Worm (Caenorhabditis elegans) whole organism, late embryonic: Measurements from ENCODE around the gene Y46G5A.28.

Source experiments
- C38D4.7 ChIP-seq: fragments of 200-800 bp; sonication (Bioruptor generic); optimal IDR thresholded peaks from 2 replicates; lab custom pipeline; 2018; ENCODE audit warnings: mild to moderate bottlenecking, missing genetic modification characterization, moderate library complexity, missing compliant biosample characterization
- K09A11.1 ChIP-seq: sonication (generic microtip); optimal IDR thresholded peaks from 2 replicates; lab custom pipeline; 2017; ENCODE audit warnings: antibody characterized with exemption, mild to moderate bottlenecking, missing genetic modification characterization, missing compliant biosample characterization; ENCODE audit not compliant: insufficient read depth
- T23F11.4 ChIP-seq: fragments of 200-800 bp; sonication (Bioruptor generic); optimal IDR thresholded peaks from 2 replicates; lab custom pipeline; 2018; ENCODE audit warnings: mild to moderate bottlenecking, missing genetic modification characterization, missing compliant biosample characterization
- ama-1 ChIP-seq: fragments of 150-350 bp; optimal IDR thresholded peaks from 2 replicates; lab custom pipeline; 2014
- ceh-14 ChIP-seq: sonication (generic microtip); optimal IDR thresholded peaks from 2 replicates; lab custom pipeline; 2016; ENCODE audit warnings: missing genotype, missing genetic modification characterization, missing compliant biosample characterization
- ceh-18 ChIP-seq: sonication (generic microtip); optimal IDR thresholded peaks from 2 replicates; lab custom pipeline; 2016; ENCODE audit warnings: missing genetic modification characterization, missing compliant biosample characterization
- ceh-19 ChIP-seq: fragments of 200-800 bp; sonication (Bioruptor generic); optimal IDR thresholded peaks from 2 replicates; lab custom pipeline; 2018; ENCODE audit warnings: mild to moderate bottlenecking, missing genetic modification characterization, missing compliant biosample characterization
- ceh-2 ChIP-seq: sonication (generic microtip); optimal IDR thresholded peaks from 2 replicates; lab custom pipeline; 2016; ENCODE audit warnings: missing genotype, missing genetic modification characterization, missing compliant biosample characterization
- ceh-24 ChIP-seq: sonication (generic microtip); optimal IDR thresholded peaks from 2 replicates; lab custom pipeline; 2016; ENCODE audit warnings: mild to moderate bottlenecking, missing genetic modification characterization, missing compliant biosample characterization
- ceh-30 ChIP-seq: fragments of 150-350 bp; optimal IDR thresholded peaks from 2 replicates; lab custom pipeline; 2014; ENCODE audit warnings: missing biosample characterization, missing genetic modification characterization
- ceh-31 ChIP-seq: sonication (generic microtip); optimal IDR thresholded peaks from 2 replicates; lab custom pipeline; 2016; ENCODE audit warnings: missing genetic modification characterization, missing compliant biosample characterization
- ceh-34 ChIP-seq: sonication (generic microtip); optimal IDR thresholded peaks from 2 replicates; lab custom pipeline; 2016; ENCODE audit warnings: mild to moderate bottlenecking, missing genetic modification characterization, missing compliant biosample characterization
- ceh-45 ChIP-seq: fragments of 200-800 bp; sonication (Bioruptor generic); IDR thresholded peaks from 2 replicates; pipeline ENCODE4 v1.3.6; 2022; ENCODE audit warnings: missing genetic modification reagents, missing genetic modification characterization, missing compliant biosample characterization
- ceh-48 ChIP-seq: sonication (generic microtip); optimal IDR thresholded peaks from 2 replicates; lab custom pipeline; 2016; ENCODE audit warnings: missing genetic modification characterization, inconsistent platforms, missing compliant biosample characterization
- che-1 ChIP-seq: sonication (generic microtip); optimal IDR thresholded peaks from 2 replicates; lab custom pipeline; 2016; ENCODE audit warnings: mild to moderate bottlenecking, missing genetic modification characterization, missing compliant biosample characterization
- dmd-4 ChIP-seq: sonication (generic microtip); optimal IDR thresholded peaks from 2 replicates; lab custom pipeline; 2016; ENCODE audit warnings: borderline replicate concordance, missing genetic modification characterization, missing compliant biosample characterization
- dve-1 ChIP-seq: sonication (generic microtip); optimal IDR thresholded peaks from 2 replicates; lab custom pipeline; 2017; ENCODE audit warnings: antibody characterized with exemption, mild to moderate bottlenecking, missing genetic modification characterization, missing compliant biosample characterization
- elt-2 ChIP-seq: sonication (generic microtip); optimal IDR thresholded peaks from 2 replicates; lab custom pipeline; 2016; ENCODE audit warnings: missing genetic modification reagents, missing genetic modification characterization, missing compliant biosample characterization
- elt-4 ChIP-seq: sonication (generic microtip); optimal IDR thresholded peaks from 2 replicates; lab custom pipeline; 2016; ENCODE audit warnings: missing genetic modification characterization, missing compliant biosample characterization
- fax-1 ChIP-seq: sonication (generic microtip); optimal IDR thresholded peaks from 2 replicates; lab custom pipeline; 2016; ENCODE audit warnings: missing genotype, missing genetic modification characterization, missing compliant biosample characterization
- hlh-13 ChIP-seq: fragments of 200-800 bp; sonication (Bioruptor generic); optimal IDR thresholded peaks from 2 replicates; lab custom pipeline; 2018; ENCODE audit warnings: mild to moderate bottlenecking, missing genetic modification characterization, missing compliant biosample characterization
- hlh-15 ChIP-seq: sonication (generic microtip); optimal IDR thresholded peaks from 2 replicates; lab custom pipeline; 2016; ENCODE audit warnings: missing genetic modification characterization, missing compliant biosample characterization
- hlh-30 ChIP-seq: sonication (generic microtip); optimal IDR thresholded peaks from 2 replicates; lab custom pipeline; 2017; ENCODE audit warnings: antibody characterized with exemption, missing genetic modification characterization, missing compliant biosample characterization; ENCODE audit not compliant: insufficient read depth
- hlh-6 ChIP-seq: sonication (generic microtip); optimal IDR thresholded peaks from 2 replicates; lab custom pipeline; 2016; ENCODE audit warnings: missing genotype, missing genetic modification characterization, missing compliant biosample characterization
- hlh-8 ChIP-seq: sonication (generic microtip); optimal IDR thresholded peaks from 2 replicates; lab custom pipeline; 2016; ENCODE audit warnings: missing genotype, missing genetic modification characterization, missing compliant biosample characterization
- lim-6 ChIP-seq: sonication (generic microtip); optimal IDR thresholded peaks from 2 replicates; lab custom pipeline; 2016; ENCODE audit warnings: missing genetic modification characterization, missing compliant biosample characterization
- lin-11 ChIP-seq: fragments of 200-800 bp; sonication (Bioruptor generic); optimal IDR thresholded peaks from 2 replicates; lab custom pipeline; 2018; ENCODE audit warnings: mild to moderate bottlenecking, missing genetic modification characterization, missing compliant biosample characterization
- mec-3 ChIP-seq: sonication (generic microtip); optimal IDR thresholded peaks from 2 replicates; lab custom pipeline; 2016; ENCODE audit warnings: borderline replicate concordance, missing genetic modification characterization, missing compliant biosample characterization
- nhr-11 ChIP-seq: fragments of 150-350 bp; optimal IDR thresholded peaks from 2 replicates; lab custom pipeline; 2014; ENCODE audit warnings: missing biosample characterization, missing genetic modification characterization
- npax-4 ChIP-seq: sonication (generic microtip); optimal IDR thresholded peaks from 2 replicates; lab custom pipeline; 2016; ENCODE audit warnings: missing genetic modification characterization, missing compliant biosample characterization
- odd-2 ChIP-seq: sonication (generic microtip); optimal IDR thresholded peaks from 2 replicates; lab custom pipeline; 2017; ENCODE audit warnings: antibody characterized with exemption, mild to moderate bottlenecking, missing genetic modification characterization, missing compliant biosample characterization
- pag-3 ChIP-seq: sonication (generic microtip); optimal IDR thresholded peaks from 2 replicates; lab custom pipeline; 2016; ENCODE audit warnings: missing compliant biosample characterization, missing genetic modification characterization, borderline replicate concordance
- pat-9 ChIP-seq: fragments of 200-800 bp; sonication (Bioruptor generic); optimal IDR thresholded peaks from 2 replicates; lab custom pipeline; 2018; ENCODE audit warnings: mild to moderate bottlenecking, missing genetic modification characterization, moderate library complexity, missing compliant biosample characterization
- pax-1 ChIP-seq: fragments of 150-350 bp; optimal IDR thresholded peaks from 2 replicates; lab custom pipeline; 2014; ENCODE audit warnings: missing biosample characterization, missing genetic modification characterization
- pha-4 ChIP-seq: fragments of 150-350 bp; optimal IDR thresholded peaks from 2 replicates; lab custom pipeline; 2018; ENCODE audit warnings: missing biosample characterization, missing genetic modification reagents, missing genetic modification characterization
- pqm-1 ChIP-seq: sonication (generic microtip); optimal IDR thresholded peaks from 2 replicates; lab custom pipeline; 2016; ENCODE audit warnings: missing genetic modification characterization, missing compliant biosample characterization
- ref-2 ChIP-seq: sonication (generic microtip); optimal IDR thresholded peaks from 2 replicates; lab custom pipeline; 2016; ENCODE audit warnings: missing genetic modification characterization, missing compliant biosample characterization
- rnt-1 ChIP-seq: sonication (generic microtip); optimal IDR thresholded peaks from 2 replicates; lab custom pipeline; 2016; ENCODE audit warnings: missing genetic modification characterization, missing compliant biosample characterization
- sdc-2 ChIP-seq: sonication (generic microtip); optimal IDR thresholded peaks from 2 replicates; lab custom pipeline; 2016; ENCODE audit warnings: missing genotype, missing genetic modification characterization, missing compliant biosample characterization
- sox-2 ChIP-seq: fragments of 200-800 bp; sonication (Bioruptor generic); IDR thresholded peaks from 2 replicates; pipeline ENCODE4 v1.3.6; 2022; ENCODE audit warnings: missing genetic modification reagents, missing genetic modification characterization, missing compliant biosample characterization
- sox-4 ChIP-seq: sonication (generic microtip); optimal IDR thresholded peaks from 2 replicates; lab custom pipeline; 2017; ENCODE audit warnings: mild to moderate bottlenecking, missing genetic modification characterization, inconsistent platforms, missing compliant biosample characterization
- syd-9 ChIP-seq: sonication (generic microtip); optimal IDR thresholded peaks from 2 replicates; lab custom pipeline; 2016; ENCODE audit warnings: mild to moderate bottlenecking, missing genetic modification characterization, moderate library complexity, missing compliant biosample characterization
- tbx-2 ChIP-seq: sonication (generic microtip); optimal IDR thresholded peaks from 2 replicates; lab custom pipeline; 2016; ENCODE audit warnings: missing genetic modification characterization, missing compliant biosample characterization
- tbx-7 ChIP-seq: sonication (generic microtip); optimal IDR thresholded peaks from 2 replicates; lab custom pipeline; 2016; ENCODE audit warnings: missing genotype, missing genetic modification characterization, missing compliant biosample characterization
- unc-42 ChIP-seq: sonication (generic microtip); optimal IDR thresholded peaks from 2 replicates; lab custom pipeline; 2016; ENCODE audit warnings: missing genotype, missing genetic modification characterization, missing compliant biosample characterization
- unc-55 ChIP-seq: sonication (generic microtip); optimal IDR thresholded peaks from 2 replicates; lab custom pipeline; 2017; ENCODE audit warnings: missing biosample characterization, missing genetic modification reagents, missing genetic modification characterization
- unc-86 ChIP-seq: sonication (generic microtip); optimal IDR thresholded peaks from 2 replicates; lab custom pipeline; 2016; ENCODE audit warnings: missing genetic modification characterization, missing compliant biosample characterization
- zip-5 ChIP-seq: sonication (generic microtip); optimal IDR thresholded peaks from 2 replicates; lab custom pipeline; 2016; ENCODE audit warnings: missing genetic modification characterization, missing compliant biosample characterization

Gene Y46G5A.28

DNA sequence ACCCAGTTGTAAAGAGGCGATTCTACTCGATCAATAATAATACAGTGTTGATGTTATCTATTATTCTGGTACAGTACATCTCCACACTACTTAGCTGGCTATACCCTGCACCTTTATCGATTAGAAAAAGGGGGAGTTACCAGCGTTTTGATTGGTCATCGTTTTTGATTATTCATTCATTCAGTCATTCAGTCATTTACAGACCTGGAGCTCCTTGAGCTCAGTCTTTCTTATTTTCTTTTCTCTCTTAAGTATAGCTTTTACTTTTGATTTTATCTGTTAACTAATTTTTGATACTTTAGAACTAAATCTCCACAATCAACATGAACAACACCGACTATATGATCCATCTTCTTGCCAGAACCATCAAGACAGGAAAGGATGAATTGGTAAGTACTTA, at the start of gene Y46G5A.28:
Gene Y46G5A.28 (plus strand): TSS at position 301 of the 400 bp plus-strand sequence.
- TF ChIP-seq che-1 (tag; lab: Kevin White, UChicago) (no peak), ceh-19 (GFP tag; lab: Kevin White, UChicago) (no peak), pag-3 (no peak), sox-4 (tag; lab: Kevin White, UChicago) (no peak), ceh-2 (tag; lab: Kevin White, UChicago) (no peak), unc-42 (tag; lab: Kevin White, UChicago) (no peak), hlh-6 (no peak), ceh-14 (tag; lab: Kevin White, UChicago) (no peak)

DNA sequence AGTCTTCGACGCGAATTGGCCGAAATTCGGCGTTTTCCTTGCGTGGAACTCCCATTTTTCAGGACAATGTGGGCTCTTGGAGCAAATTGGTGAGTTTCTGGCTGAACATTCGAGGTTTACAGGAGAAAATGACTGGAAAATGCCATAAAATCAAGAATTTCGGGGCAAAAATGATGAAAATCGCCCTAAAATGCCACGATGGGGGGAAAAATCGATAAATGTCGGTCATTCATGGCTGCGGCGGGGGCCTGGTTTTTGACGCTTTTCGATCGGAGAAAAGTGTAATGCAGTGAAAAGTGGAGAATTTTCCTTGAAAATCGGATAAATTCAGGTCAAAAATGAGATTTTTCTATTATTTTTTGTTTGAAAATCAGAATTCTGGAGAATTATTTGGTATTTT, 45.1 kb upstream of the Y46G5A.28 start, which contains the start of the genes Y46G5A.18 and Y46G5A.47:
Gene Y46G5A.18 (minus strand): TSS at position 101 of the 400 bp plus-strand sequence.
Gene Y46G5A.47 (minus strand): TSS at position 146 of the 400 bp plus-strand sequence.
- no peak for TF ChIP-seq ceh-14 (tag; lab: Kevin White, UChicago)
- no peak for TF ChIP-seq ceh-34 (tag; lab: Kevin White, UChicago)
- no peak for TF ChIP-seq tbx-7
- no peak for TF ChIP-seq hlh-6
- TF ChIP-seq ceh-48 (tag; lab: Kevin White, UChicago), result peak; percentile 64
- TF ChIP-seq hlh-13, result no peak

DNA sequence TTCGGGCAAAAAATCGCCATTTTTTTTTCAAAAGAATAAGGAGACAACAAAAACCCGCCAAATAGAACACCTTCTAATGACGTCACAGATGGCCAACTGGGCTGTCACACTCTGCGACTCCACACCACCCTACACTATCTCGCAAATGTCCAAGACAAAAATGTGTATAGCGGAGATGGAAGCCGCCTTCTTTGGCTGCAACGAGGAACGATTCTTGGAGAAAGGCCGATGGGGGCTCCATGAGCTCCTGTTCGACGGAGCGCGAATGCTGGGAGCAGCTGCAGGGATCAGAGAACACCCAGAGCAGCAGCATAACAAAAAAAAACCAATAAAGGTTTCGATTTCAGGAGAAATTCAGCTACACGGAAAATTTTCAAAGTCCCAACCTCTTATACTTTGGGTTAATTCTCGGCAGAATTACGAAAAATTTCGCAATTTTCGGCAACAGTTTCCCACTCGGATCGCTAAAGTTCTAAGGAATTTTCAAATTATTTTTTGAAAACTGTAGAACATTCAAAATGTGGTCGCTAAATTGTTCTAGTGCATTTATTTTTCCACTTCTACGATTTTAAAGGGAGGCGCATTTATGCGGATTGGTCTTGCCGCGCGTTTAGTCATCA, 44.4 kb upstream of the Y46G5A.28 start:
- TF ChIP-seq lin-11 (no peak), T23F11.4 (GFP tag; lab: Kevin White, UChicago) (no peak), hlh-13 (no peak), C38D4.7 (GFP tag; lab: Kevin White, UChicago) (no peak), elt-4 (tag; lab: Kevin White, UChicago) (no peak), ceh-45 (GFP tag; lab: Robert Waterston, UW) (no peak), dmd-4 (tag; lab: Kevin White, UChicago) (no peak), rnt-1 (no peak), hlh-6 (peak; percentile 60), nhr-11 (tag; lab: Kevin White, UChicago) (no peak), pax-1 (tag; lab: Kevin White, UChicago) (no peak), sdc-2 (no peak), unc-55 (GFP tag; lab: Kevin White, UChicago) (no peak), ceh-14 (tag; lab: Kevin White, UChicago) (no peak), ceh-31 (tag; lab: Kevin White, UChicago) (peak; percentile 39), hlh-8 (tag; lab: Kevin White, UChicago) (no peak), sox-2 (peak; percentile 16; the same call in 1 of the 2 replicates), ceh-24 (no peak), fax-1 (tag; lab: Kevin White, UChicago) (no peak), hlh-30 (tag; lab: Kevin White, UChicago) (no peak), ceh-48 (tag; lab: Kevin White, UChicago) (no peak), pqm-1 (tag; lab: Kevin White, UChicago) (no peak), elt-2 (no peak), pha-4 (tag; lab: Kevin White, UChicago) (no peak), zip-5 (tag; lab: Kevin White, UChicago) (no peak), lim-6 (tag; lab: Kevin White, UChicago) (no peak), ceh-2 (tag; lab: Kevin White, UChicago) (no peak), ref-2 (peak; percentile 51), K09A11.1 (tag; lab: Kevin White, UChicago) (no peak), ama-1 (lab: Kevin White, UChicago) (no peak), npax-4 (tag; lab: Kevin White, UChicago) (no peak), ceh-18 (tag; lab: Kevin White, UChicago) (no peak), ceh-30 (tag; lab: Kevin White, UChicago) (no peak), unc-86 (tag; lab: Kevin White, UChicago) (no peak), dve-1 (tag; lab: Kevin White, UChicago) (no peak), ceh-34 (tag; lab: Kevin White, UChicago) (no peak), tbx-2 (tag; lab: Kevin White, UChicago) (no peak), syd-9 (tag; lab: Kevin White, UChicago) (no peak), pat-9 (tag; lab: Kevin White, UChicago) (no peak), mec-3 (tag; lab: Kevin White, UChicago) (no peak), odd-2 (tag; lab: Kevin White, UChicago) (no peak), hlh-15 (tag; lab: Kevin White, UChicago) (no peak)
